Fruit fly (Drosophila melanogaster) whole organism, embryonic: ENCODE measurements around the gene CG10809.

Experiments used
- Asciz ChIP-seq: fragments of 200-800 bp; sonication (Bioruptor generic); optimal IDR thresholded peaks from 2 replicates; lab custom pipeline; 2017; ENCODE audit warnings: missing biosample characterization, mild to moderate bottlenecking, missing genetic modification characterization, missing genetic modification reagents
- B-H1 ChIP-seq: fragments of 200-800 bp; sonication (Bioruptor generic); IDR thresholded peaks from 3 replicates; pipeline ENCODE4 v1.3.6; 2022; ENCODE audit warnings: missing biosample characterization, missing genetic modification characterization
- Bdp1 ChIP-seq: fragments of 200-800 bp; sonication (Bioruptor generic); optimal IDR thresholded peaks from 3 replicates; lab custom pipeline; 2016; ENCODE audit warnings: missing biosample characterization, missing genetic modification characterization
- C15 ChIP-seq: fragments of 200-800 bp; sonication (Bioruptor generic); IDR thresholded peaks from 3 replicates; pipeline ENCODE4 v1.3.6; 2022; ENCODE audit warnings: missing biosample characterization, missing genetic modification characterization
- CG1024 ChIP-seq: fragments of 200-800 bp; sonication (Bioruptor generic); IDR thresholded peaks from 2 replicates; pipeline ENCODE4 v1.3.6; 2022; ENCODE audit warnings: missing biosample characterization, missing genetic modification characterization
- CG10321 ChIP-seq: fragments of 200-800 bp; sonication (Bioruptor generic); IDR thresholded peaks from 2 replicates; pipeline ENCODE4 v1.3.6; 2022; ENCODE audit warnings: missing biosample characterization, missing genetic modification characterization
- CG10543 ChIP-seq: fragments of 200-800 bp; sonication (Bioruptor generic); optimal IDR thresholded peaks from 3 replicates; lab custom pipeline; 2017; ENCODE audit warnings: missing biosample characterization, mild to moderate bottlenecking, missing genetic modification characterization, moderate library complexity
- CG11696 ChIP-seq: fragments of 200-800 bp; sonication (Bioruptor generic); IDR thresholded peaks from 2 replicates; pipeline ENCODE4 v1.3.6; 2022; ENCODE audit warnings: missing biosample characterization, missing genetic modification characterization
- CG13123 ChIP-seq: fragments of 200-800 bp; sonication (Bioruptor generic); optimal IDR thresholded peaks from 2 replicates; lab custom pipeline; 2016; ENCODE audit warnings: missing biosample characterization, missing genetic modification characterization
- CG13424 ChIP-seq: fragments of 200-800 bp; sonication (Bioruptor generic); optimal IDR thresholded peaks from 2 replicates; lab custom pipeline; 2019; ENCODE audit warnings: missing biosample characterization, mild to moderate bottlenecking, missing genetic modification characterization, moderate library complexity
- CG13775 ChIP-seq: fragments of 200-800 bp; sonication (Bioruptor generic); optimal IDR thresholded peaks from 3 replicates; lab custom pipeline; 2017; ENCODE audit warnings: missing biosample characterization, mild to moderate bottlenecking, missing genetic modification characterization
- CG14014 ChIP-seq: fragments of 200-800 bp; sonication (Bioruptor generic); IDR thresholded peaks from 2 replicates; pipeline ENCODE4 v1.3.6; 2022; ENCODE audit warnings: missing biosample characterization, missing genetic modification characterization
- CG14050 ChIP-seq: fragments of 200-800 bp; sonication (Bioruptor generic); IDR thresholded peaks from 3 replicates; pipeline ENCODE4 v1.3.6; 2022; ENCODE audit warnings: missing biosample characterization, missing genetic modification characterization
- CG1603 ChIP-seq: fragments of 200-800 bp; sonication (Bioruptor generic); optimal IDR thresholded peaks from 2 replicates; lab custom pipeline; 2019; ENCODE audit warnings: missing biosample characterization, mild to moderate bottlenecking, missing genetic modification characterization, moderate library complexity
- CG16863 ChIP-seq: fragments of 200-800 bp; sonication (Bioruptor generic); optimal IDR thresholded peaks from 3 replicates; lab custom pipeline; 2016; ENCODE audit warnings: missing biosample characterization, missing genetic modification characterization
- CG17612 ChIP-seq: fragments of 200-800 bp; sonication (Bioruptor generic); IDR thresholded peaks from 2 replicates; pipeline ENCODE4 v1.3.6; 2022; ENCODE audit warnings: missing biosample characterization, missing genetic modification characterization
- CG18476 ChIP-seq: fragments of 200-800 bp; sonication (Bioruptor generic); optimal IDR thresholded peaks from 2 replicates; lab custom pipeline; 2016; ENCODE audit warnings: missing biosample characterization, mild to moderate bottlenecking, missing genetic modification characterization
- CG3163 ChIP-seq: fragments of 200-800 bp; sonication (Bioruptor generic); optimal IDR thresholded peaks from 3 replicates; lab custom pipeline; 2016; ENCODE audit warnings: missing biosample characterization, missing genetic modification characterization
- CG32532 ChIP-seq: fragments of 200-800 bp; sonication (Bioruptor generic); IDR thresholded peaks from 2 replicates; pipeline ENCODE4 v1.3.6; 2022; ENCODE audit warnings: missing biosample characterization, missing genetic modification characterization
- CG34422 ChIP-seq: fragments of 200-800 bp; sonication (Bioruptor generic); IDR thresholded peaks from 3 replicates; pipeline ENCODE4 v1.3.6; 2022; ENCODE audit warnings: missing biosample characterization, missing genetic modification characterization
- CG6791 ChIP-seq: fragments of 200-800 bp; sonication (Bioruptor generic); IDR thresholded peaks from 3 replicates; pipeline ENCODE4 v1.3.6; 2022; ENCODE audit warnings: missing biosample characterization, missing genetic modification characterization; ENCODE audit not compliant: partially characterized antibody
- CG6854 ChIP-seq: fragments of 200-800 bp; sonication (Bioruptor generic); optimal IDR thresholded peaks from 3 replicates; lab custom pipeline; 2017; ENCODE audit warnings: missing biosample characterization, mild to moderate bottlenecking, missing genetic modification characterization
- CG7987 ChIP-seq: fragments of 200-800 bp; sonication (Bioruptor generic); optimal IDR thresholded peaks from 2 replicates; lab custom pipeline; 2018; ENCODE audit warnings: missing biosample characterization, mild to moderate bottlenecking, missing genetic modification characterization, moderate library complexity
- CG9437 ChIP-seq: fragments of 200-800 bp; sonication (Bioruptor generic); optimal IDR thresholded peaks from 2 replicates; lab custom pipeline; 2018; ENCODE audit warnings: missing biosample characterization, mild to moderate bottlenecking, missing genetic modification characterization
- CoRest ChIP-seq: fragments of 200-800 bp; sonication (Bioruptor generic); optimal IDR thresholded peaks from 3 replicates; lab custom pipeline; 2018; ENCODE audit warnings: missing biosample characterization, mild to moderate bottlenecking, missing genetic modification characterization, moderate library complexity
- Dek ChIP-seq: fragments of 200-800 bp; sonication (Bioruptor generic); optimal IDR thresholded peaks from 3 replicates; lab custom pipeline; 2019; ENCODE audit warnings: missing biosample characterization, mild to moderate bottlenecking, missing genetic modification characterization, moderate library complexity
- Doc3 ChIP-seq: fragments of 200-800 bp; sonication (Bioruptor generic); IDR thresholded peaks from 3 replicates; pipeline ENCODE4 v1.3.6; 2022; ENCODE audit warnings: missing biosample characterization, missing genetic modification characterization; ENCODE audit not compliant: partially characterized antibody
- Gug ChIP-seq: fragments of 200-800 bp; sonication (Bioruptor generic); IDR thresholded peaks from 4 replicates; pipeline ENCODE4 v1.3.6; 2022; ENCODE audit warnings: missing biosample characterization, missing genetic modification characterization
- HLH3B ChIP-seq: fragments of 200-800 bp; sonication (Bioruptor generic); IDR thresholded peaks from 2 replicates; pipeline ENCODE4 v1.3.6; 2022; ENCODE audit warnings: missing biosample characterization, missing genetic modification characterization
- NC2α ChIP-seq: fragments of 200-800 bp; sonication (Bioruptor generic); optimal IDR thresholded peaks from 2 replicates; lab custom pipeline; 2016; ENCODE audit warnings: missing biosample characterization, missing genetic modification characterization
- Nf-YA ChIP-seq: fragments of 200-800 bp; sonication (Bioruptor generic); IDR thresholded peaks from 2 replicates; pipeline ENCODE4 v1.3.6; 2022; ENCODE audit warnings: missing biosample characterization, missing genetic modification characterization
- Nf-YC ChIP-seq: fragments of 200-800 bp; optimal IDR thresholded peaks from 3 replicates; lab custom pipeline; 2019; ENCODE audit warnings: missing biosample characterization, mild to moderate bottlenecking, missing genetic modification characterization, moderate library complexity
- Oaz ChIP-seq: fragments of 200-800 bp; sonication (Bioruptor generic); IDR thresholded peaks from 2 replicates; pipeline ENCODE4 v1.3.6; 2022; ENCODE audit warnings: missing biosample characterization, missing genetic modification characterization
- Optix ChIP-seq: fragments of 200-800 bp; sonication (Bioruptor generic); IDR thresholded peaks from 3 replicates; pipeline ENCODE4 v1.3.6; 2022; ENCODE audit warnings: missing biosample characterization, missing genetic modification characterization
- aop ChIP-seq: fragments of 200-800 bp; sonication (Bioruptor generic); IDR thresholded peaks from 2 replicates; pipeline ENCODE4 v1.3.6; 2022; ENCODE audit warnings: missing biosample characterization, missing genetic modification characterization
- bab2 ChIP-seq: fragments of 200-800 bp; sonication (Bioruptor generic); optimal IDR thresholded peaks from 2 replicates; lab custom pipeline; 2016; ENCODE audit warnings: missing biosample characterization, missing genetic modification characterization
- cg ChIP-seq: fragments of 200-800 bp; sonication (Bioruptor generic); optimal IDR thresholded peaks from 3 replicates; lab custom pipeline; 2019; ENCODE audit warnings: missing biosample characterization, mild to moderate bottlenecking, missing genetic modification characterization, moderate library complexity
- cwo ChIP-seq: fragments of 200-800 bp; sonication (Bioruptor generic); optimal IDR thresholded peaks from 3 replicates; lab custom pipeline; 2017; ENCODE audit warnings: missing biosample characterization, missing genetic modification characterization, mild to moderate bottlenecking, moderate library complexity, missing genetic modification reagents
- ewg ChIP-seq: fragments of 200-800 bp; sonication (Bioruptor generic); optimal IDR thresholded peaks from 3 replicates; lab custom pipeline; 2017; ENCODE audit warnings: mild to moderate bottlenecking, missing biosample characterization, missing genetic modification reagents, missing genetic modification characterization
- eyg ChIP-seq: fragments of 200-800 bp; sonication (Bioruptor generic); optimal IDR thresholded peaks from 3 replicates; lab custom pipeline; 2016; ENCODE audit warnings: missing biosample characterization, missing genetic modification characterization
- ftz-f1 ChIP-seq: fragments of 200-800 bp; sonication (Bioruptor generic); optimal IDR thresholded peaks from 2 replicates; lab custom pipeline; 2016; ENCODE audit warnings: missing biosample characterization, missing genetic modification characterization
- ham ChIP-seq: fragments of 200-800 bp; sonication (Bioruptor generic); IDR thresholded peaks from 2 replicates; pipeline ENCODE4 v1.3.6; 2022; ENCODE audit warnings: missing biosample characterization, missing genetic modification characterization
- inv ChIP-seq: fragments of 200-800 bp; sonication (Bioruptor generic); IDR thresholded peaks from 2 replicates; pipeline ENCODE4 v1.3.6; 2022; ENCODE audit warnings: missing biosample characterization, missing genetic modification characterization; ENCODE audit not compliant: partially characterized antibody
- nmo ChIP-seq: fragments of 200-800 bp; sonication (Bioruptor generic); optimal IDR thresholded peaks from 2 replicates; lab custom pipeline; 2018; ENCODE audit warnings: missing biosample characterization, mild to moderate bottlenecking, missing genetic modification characterization, moderate library complexity
- pho ChIP-seq: fragments of 200-800 bp; sonication (Bioruptor generic); optimal IDR thresholded peaks from 2 replicates; lab custom pipeline; 2016; ENCODE audit warnings: missing biosample characterization, missing genetic modification characterization
- pnt ChIP-seq: fragments of 200-800 bp; sonication (Bioruptor generic); optimal IDR thresholded peaks from 3 replicates; lab custom pipeline; 2016; ENCODE audit warnings: missing biosample characterization, missing genetic modification characterization
- sob ChIP-seq: fragments of 200-800 bp; sonication (Bioruptor generic); IDR thresholded peaks from 2 replicates; pipeline ENCODE4 v1.3.6; 2022; ENCODE audit warnings: missing biosample characterization, missing genetic modification characterization
- twi ChIP-seq: fragments of 200-800 bp; optimal IDR thresholded peaks from 2 replicates; lab custom pipeline; 2019; ENCODE audit warnings: missing biosample characterization, mild to moderate bottlenecking, missing genetic modification characterization, moderate library complexity
- vfl ChIP-seq: fragments of 200-800 bp; sonication (Bioruptor generic); optimal IDR thresholded peaks from 2 replicates; lab custom pipeline; 2016; ENCODE audit warnings: missing biosample characterization, missing genetic modification characterization
- yki ChIP-seq: fragments of >200 bp; optimal IDR thresholded peaks from 3 replicates; lab custom pipeline; 2018
- z ChIP-seq: fragments of 200-800 bp; sonication (Bioruptor generic); IDR thresholded peaks from 3 replicates; pipeline ENCODE4 v1.3.6; 2022; ENCODE audit warnings: missing biosample characterization, missing genetic modification characterization
- zfh2 ChIP-seq: fragments of 200-800 bp; sonication (Bioruptor generic); optimal IDR thresholded peaks from 2 replicates; lab custom pipeline; 2016; ENCODE audit warnings: missing biosample characterization, missing genetic modification characterization

CG10809 gene

DNA sequence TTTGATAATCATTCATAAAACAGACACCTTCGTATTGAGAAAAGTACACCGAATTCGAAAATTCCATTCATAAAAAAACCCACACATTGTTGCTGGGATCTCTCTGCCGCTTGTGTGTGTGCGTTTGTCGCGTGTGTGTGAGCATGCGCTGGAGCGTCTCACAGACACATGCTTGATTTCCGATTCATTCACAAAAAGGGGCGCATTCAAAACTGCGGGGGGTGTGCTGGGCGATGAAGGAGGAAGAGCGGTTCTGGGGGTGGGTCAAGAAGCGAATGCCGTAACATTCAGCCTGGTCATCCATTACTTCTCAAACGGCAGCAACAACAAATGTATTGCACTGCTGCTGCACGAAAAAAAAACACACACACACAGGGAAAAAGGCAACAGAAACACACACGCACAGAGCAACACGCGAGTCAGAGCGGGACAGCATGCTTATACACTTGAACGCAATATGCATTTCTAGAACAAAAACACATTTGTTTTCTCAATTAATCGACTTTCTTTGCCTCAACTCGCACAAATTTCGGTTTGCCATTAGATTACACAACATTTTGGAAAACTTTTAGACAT, 5.7 kb downstream of the CG10809 start (continued):
- TF ChIP-seq Oaz (no peak), bab2 (no peak), CG6791 (0 out of 3 replicates have a peak, but pooled peaks have one; percentile 24), HLH3B (GFP tag; lab: Robert Waterston, UW) (no peak), sob (GFP tag; lab: Robert Waterston, UW) (peak; percentile 40; the same call in 1 of the 2 replicates), Bdp1 (GFP tag; lab: Kevin White, UChicago) (no peak), CG16863 (GFP tag; lab: Kevin White, UChicago) (no peak), CG10321 (GFP tag; lab: Robert Waterston, UW) (peak; percentile 86), CG17612 (GFP tag; lab: Robert Waterston, UW) (no peak), Dek (tag; lab: Kevin White, UChicago) (no peak), CG3163 (GFP tag; lab: Kevin White, UChicago) (no peak), twi (tag; lab: Kevin White, UChicago) (peak; percentile 83), Gug (no peak), CG14014 (GFP tag; lab: Robert Waterston, UW) (no peak), B-H1 (no peak), CG7987 (GFP tag; lab: Kevin White, UChicago) (no peak), CoRest (tag; lab: Kevin White, UChicago) (no peak), Doc3 (no peak), aop (GFP tag; lab: Robert Waterston, UW) (no peak), Nf-YC (tag; lab: Kevin White, UChicago) (no peak), CG34422 (GFP tag; lab: Robert Waterston, UW) (peak; percentile 84; the same call in 2 of the 3 replicates), CG18476 (GFP tag; lab: Kevin White, UChicago) (no peak), CG11696 (GFP tag; lab: Robert Waterston, UW) (no peak), CG13424 (tag; lab: Kevin White, UChicago) (no peak), z (GFP tag; lab: Robert Waterston, UW) (no peak), Asciz (GFP tag; lab: Kevin White, UChicago) (no peak), CG1603 (peak; percentile 13), CG32532 (GFP tag; lab: Robert Waterston, UW) (no peak), CG13775 (GFP tag; lab: Kevin White, UChicago) (no peak), ham (GFP tag; lab: Robert Waterston, UW) (no peak), ftz-f1 (no peak), zfh2 (GFP tag; lab: Kevin White, UChicago) (no peak), Nf-YA (GFP tag; lab: Robert Waterston, UW) (no peak), eyg (GFP tag; lab: Kevin White, UChicago) (no peak), yki (no peak), pho (GFP tag; lab: Kevin White, UChicago) (no peak), nmo (peak; percentile 15), CG6854 (GFP tag; lab: Kevin White, UChicago) (no peak), CG9437 (no peak), CG13123 (no peak), Optix (GFP tag; lab: Robert Waterston, UW) (no peak), CG1024 (no peak), C15 (GFP tag; lab: Robert Waterston, UW) (no peak), cwo (GFP tag; lab: Kevin White, UChicago) (no peak), NC2α (GFP tag; lab: Kevin White, UChicago) (no peak), ewg (GFP tag; lab: Kevin White, UChicago) (peak; percentile 92), CG14050 (GFP tag; lab: Robert Waterston, UW) (no peak), cg (GFP tag; lab: Kevin White, UChicago) (peak; percentile 96), inv (GFP tag; lab: Robert Waterston, UW) (no peak), vfl (no peak), pnt (GFP tag; lab: Kevin White, UChicago) (no peak), CG10543 (GFP tag; lab: Kevin White, UChicago) (peak; percentile 29)
